Fruit fly (Drosophila melanogaster) whole organism: ENCODE measurements around the gene CG9782.

Experiments
- Dll ChIP-seq: fragments of >200 bp; optimal IDR thresholded peaks from 2 replicates; lab custom pipeline; 2017
- psq ChIP-seq: fragments of >200 bp; optimal IDR thresholded peaks from 2 replicates; lab custom pipeline; 2017
- usp ChIP-seq: fragments of >200 bp; optimal IDR thresholded peaks from 2 replicates; lab custom pipeline; 2017; ENCODE audit warnings: missing biosample characterization, missing genetic modification characterization, mixed read lengths

DNA sequence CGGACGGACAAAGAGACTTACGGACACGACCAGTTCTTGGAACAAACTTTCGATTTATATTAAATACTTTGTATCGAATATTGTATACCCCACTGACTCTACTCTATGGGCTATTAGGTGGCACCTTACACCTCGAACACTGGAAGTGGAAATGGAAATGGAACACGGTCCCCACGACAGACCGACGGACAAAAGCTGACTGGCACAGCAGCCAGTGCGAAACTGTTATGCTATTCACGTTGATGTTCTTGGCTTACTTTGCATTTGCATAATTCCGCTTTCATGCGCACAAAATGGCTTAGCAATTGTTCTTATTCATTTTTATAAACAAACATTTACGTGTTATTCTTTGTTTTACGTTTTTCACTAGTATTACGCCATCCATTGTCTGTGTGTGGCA is 47.3 kb downstream of the CG9782 start:
- TF ChIP-seq usp (GFP tag; lab: Kevin White, UChicago) (no peak), psq (lab: Kevin White, UChicago) (no peak), Dll (no peak)
